Fruit fly (Drosophila melanogaster) Kc167 (cell line): ENCODE measurements around the gene Ide.

Experiments used
- Myc ChIP-seq: fragments of >200 bp; optimal IDR thresholded peaks from 2 replicates; lab custom pipeline; 2017; ENCODE audit warnings: missing external identifiers
- Sin3A ChIP-seq: fragments of >200 bp; optimal IDR thresholded peaks from 2 replicates; lab custom pipeline; 2018; ENCODE audit warnings: missing external identifiers
- h ChIP-seq: fragments of >200 bp; optimal IDR thresholded peaks from 3 replicates; lab custom pipeline; 2018; ENCODE audit warnings: missing external identifiers
- insv ChIP-seq: fragments of >200 bp; optimal IDR thresholded peaks from 3 replicates; lab custom pipeline; 2018; ENCODE audit warnings: missing external identifiers
- psq ChIP-seq: fragments of >200 bp; optimal IDR thresholded peaks from 2 replicates; lab custom pipeline; 2017; ENCODE audit warnings: missing external identifiers
- ttk ChIP-seq: sonication (Bioruptor generic); optimal IDR thresholded peaks from 2 replicates; lab custom pipeline; 2017; ENCODE audit warnings: missing external identifiers

Gene Ide

dm6 chr3L:20387038-20387842 lies 11.5 kb upstream of the Ide start:
- TF ChIP-seq insv (lab: Kevin White, UChicago) (no peak), Myc (lab: Kevin White, UChicago) (no peak), h (lab: Kevin White, UChicago) (no peak), ttk (lab: Kevin White, UChicago) (no peak), Sin3A (lab: Kevin White, UChicago) (no peak)

DNA sequence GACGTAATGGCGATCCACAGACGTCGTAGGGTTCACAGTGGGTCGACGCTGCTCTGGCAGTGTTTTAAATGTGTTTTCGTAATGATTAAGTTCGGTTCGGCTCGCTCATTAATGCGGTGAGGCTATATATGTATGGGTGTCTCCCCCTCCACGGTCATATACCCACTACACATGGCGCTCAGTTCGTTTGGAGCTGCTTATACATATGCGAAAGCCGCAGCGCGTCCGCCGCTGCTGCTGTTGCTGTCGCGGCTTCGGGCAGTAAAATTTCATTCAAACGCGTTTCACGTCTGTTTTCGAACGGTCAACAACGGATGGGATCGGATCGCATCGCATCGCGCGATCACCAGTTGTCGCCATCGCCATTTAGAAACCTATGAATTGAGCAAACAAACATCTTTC lies 10.3 kb upstream of the Ide start:
- TF ChIP-seq h (lab: Kevin White, UChicago) (no peak), insv (lab: Kevin White, UChicago) (no peak)

dm6 chr3L:20385408-20385807 lies 9.7 kb upstream of the Ide start:
- TF ChIP-seq insv (lab: Kevin White, UChicago) (no peak), Myc (lab: Kevin White, UChicago) (no peak), h (lab: Kevin White, UChicago) (no peak), ttk (lab: Kevin White, UChicago) (no peak)

DNA sequence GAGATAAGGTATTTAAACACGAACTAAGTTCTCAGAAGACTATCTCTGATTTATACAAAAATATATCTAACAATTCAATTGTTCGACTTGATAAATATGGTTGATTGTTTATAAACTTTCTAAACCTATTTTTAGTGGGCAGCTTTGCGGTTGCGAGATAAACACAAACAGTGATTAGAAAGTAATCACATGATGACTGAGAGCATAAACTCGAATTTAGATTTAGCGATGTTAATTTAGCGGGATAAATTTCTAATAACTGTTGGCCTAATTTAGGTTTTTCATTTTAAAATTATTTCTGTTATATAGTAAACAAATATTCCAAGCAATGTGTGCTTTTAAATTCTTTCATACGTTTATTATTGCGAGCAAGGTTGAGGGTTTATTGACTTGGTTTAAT lies 9.3 kb upstream of the Ide start:
- TF ChIP-seq Myc (lab: Kevin White, UChicago): no peak
- TF ChIP-seq Sin3A (lab: Kevin White, UChicago): no peak
- TF ChIP-seq h (lab: Kevin White, UChicago): no peak
- no peak for TF ChIP-seq insv (lab: Kevin White, UChicago)
- TF ChIP-seq psq (lab: Kevin White, UChicago): no peak
- no peak for TF ChIP-seq ttk (lab: Kevin White, UChicago)

DNA sequence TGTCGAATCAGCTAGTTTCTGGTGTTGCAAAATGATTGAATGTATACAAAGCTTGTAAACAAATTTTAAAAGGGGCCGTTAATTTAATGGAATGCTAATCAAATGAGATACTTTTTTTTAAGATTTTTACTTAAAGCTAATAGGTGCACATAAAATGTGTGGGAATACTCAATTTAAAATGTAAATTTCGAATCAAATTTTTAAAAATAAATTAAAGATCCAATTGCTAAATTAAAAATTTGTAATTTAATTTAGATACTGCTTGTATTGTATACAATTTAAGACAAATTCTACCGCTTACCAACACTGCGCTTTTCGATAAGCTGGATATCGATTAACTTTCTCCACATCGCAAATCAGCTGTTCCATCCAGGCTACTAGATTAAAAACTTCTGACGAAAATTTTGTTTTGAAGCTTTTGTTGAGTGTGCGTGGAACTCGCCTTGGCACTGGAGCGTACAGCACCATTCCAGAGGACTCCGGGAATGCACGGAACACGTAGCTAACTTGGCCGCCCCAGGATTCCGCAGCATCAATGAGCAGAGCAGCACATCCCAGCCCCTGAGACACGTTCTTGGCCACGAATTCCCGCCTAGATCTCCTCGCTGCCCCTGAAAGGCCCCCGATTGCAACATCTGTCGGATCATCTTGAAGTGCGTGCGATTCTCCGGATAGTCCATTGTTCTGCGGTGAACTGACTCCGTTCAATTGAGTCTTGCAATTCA lies 8.6 kb upstream of the Ide start, which contains the start of the genes CG5498 and fbl:
TSS of gene CG5498 (minus strand) at position 24 of the 725 bp plus-strand sequence.
TSS of gene fbl (plus strand) at position 344 of the 725 bp plus-strand sequence.
- TF ChIP-seq psq (lab: Kevin White, UChicago): no peak
- no peak for TF ChIP-seq Sin3A (lab: Kevin White, UChicago)
- no peak for TF ChIP-seq h (lab: Kevin White, UChicago)
- TF ChIP-seq Myc (lab: Kevin White, UChicago): no peak

- TF ChIP-seq Sin3A (lab: Kevin White, UChicago): no peak
- TF ChIP-seq psq (lab: Kevin White, UChicago): no peak
These were observed 3.8 kb upstream of the Ide start for dm6 chr3L:20379496-20379895.

dm6 chr3L:20376564-20376920 lies 846 bp upstream of the Ide start:
- TF ChIP-seq ttk (lab: Kevin White, UChicago) (no peak), Sin3A (lab: Kevin White, UChicago) (no peak), insv (lab: Kevin White, UChicago) (no peak), Myc (lab: Kevin White, UChicago) (no peak), psq (lab: Kevin White, UChicago) (no peak), h (lab: Kevin White, UChicago) (no peak)

- TF ChIP-seq ttk (lab: Kevin White, UChicago): no peak
These were observed 229 bp downstream of the Ide start for dm6 chr3L:20375467-20375866.

- no peak for TF ChIP-seq Sin3A (lab: Kevin White, UChicago)
- TF ChIP-seq Myc (lab: Kevin White, UChicago): no peak
- TF ChIP-seq ttk (lab: Kevin White, UChicago): no peak
- TF ChIP-seq psq (lab: Kevin White, UChicago): no peak
- no peak for TF ChIP-seq insv (lab: Kevin White, UChicago)
- TF ChIP-seq h (lab: Kevin White, UChicago): no peak
These were observed 5.7 kb downstream of the Ide start, which contains the start of gene CG13247 for dm6 chr3L:20370013-20370412. TSS of gene CG13247 (plus strand) at chr3L:20370313.

DNA sequence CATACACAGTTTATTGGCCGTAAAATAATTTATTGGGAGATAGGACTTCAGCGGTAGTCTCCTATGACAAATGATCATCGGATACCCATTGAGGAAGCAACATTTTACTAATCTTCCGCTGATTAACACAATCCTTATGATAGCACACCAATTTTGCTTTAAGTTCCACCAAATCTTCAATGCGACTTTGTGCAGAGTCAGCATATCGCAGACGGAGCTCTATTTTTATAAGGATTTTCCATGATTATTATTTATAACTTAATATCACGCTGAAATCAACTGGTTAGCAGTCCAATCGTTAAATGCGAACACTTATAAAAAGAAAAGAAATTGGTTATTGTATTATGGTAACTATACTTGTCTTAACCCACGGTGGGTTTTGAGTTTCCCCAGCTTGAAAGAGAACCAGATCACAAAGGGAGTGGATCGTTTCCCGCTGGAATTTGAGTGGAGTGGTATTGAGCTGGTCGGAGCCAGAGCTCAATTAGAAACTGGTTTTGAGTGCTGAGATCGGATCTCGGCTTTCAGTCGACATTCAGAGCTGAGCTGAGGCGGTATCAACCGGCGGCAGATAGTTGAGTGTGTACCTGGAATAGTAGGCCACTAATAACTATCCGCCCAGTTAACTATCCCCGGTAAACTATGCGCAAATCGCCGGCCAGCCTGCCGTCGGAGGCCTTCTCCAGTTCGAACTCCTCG lies 8.9 kb downstream of the Ide start, which contains the start of the genes Toll-9 and in:
TSS of gene Toll-9 (minus strand) at position 51 of the 699 bp plus-strand sequence.
TSS of gene in (plus strand) at position 525 of the 699 bp plus-strand sequence.
- no peak for TF ChIP-seq psq (lab: Kevin White, UChicago)
- TF ChIP-seq Sin3A (lab: Kevin White, UChicago): no peak
- no peak for TF ChIP-seq ttk (lab: Kevin White, UChicago)
- TF ChIP-seq h (lab: Kevin White, UChicago): no peak
- TF ChIP-seq Myc (lab: Kevin White, UChicago): no peak
- no peak for TF ChIP-seq insv (lab: Kevin White, UChicago)

DNA sequence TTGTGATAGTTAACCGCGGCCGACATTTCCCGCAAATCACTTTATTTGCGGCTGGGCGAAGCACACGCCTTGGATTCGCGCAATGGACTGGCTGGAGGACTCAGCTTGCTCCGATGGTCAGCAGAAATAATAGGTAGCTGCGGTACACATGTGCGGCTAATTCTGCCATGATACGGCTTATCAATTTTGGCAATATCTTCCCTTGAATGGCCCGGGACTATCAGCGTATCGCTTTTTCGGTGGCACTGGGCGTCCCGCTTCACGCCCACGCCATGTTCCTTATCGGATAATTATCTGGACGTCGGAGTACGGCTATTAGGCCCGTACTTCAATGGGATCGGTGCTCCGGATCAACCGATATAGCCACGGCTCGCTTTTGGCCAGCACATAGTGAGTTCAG lies 9.6 kb downstream of the Ide start:
- TF ChIP-seq psq (lab: Kevin White, UChicago): no peak
- TF ChIP-seq h (lab: Kevin White, UChicago): no peak
- no peak for TF ChIP-seq insv (lab: Kevin White, UChicago)
- TF ChIP-seq Myc (lab: Kevin White, UChicago): no peak
- no peak for TF ChIP-seq Sin3A (lab: Kevin White, UChicago)
- TF ChIP-seq ttk (lab: Kevin White, UChicago): no peak
